Worm (Caenorhabditis elegans): ENCODE data around the gene nhr-118.

DNA sequence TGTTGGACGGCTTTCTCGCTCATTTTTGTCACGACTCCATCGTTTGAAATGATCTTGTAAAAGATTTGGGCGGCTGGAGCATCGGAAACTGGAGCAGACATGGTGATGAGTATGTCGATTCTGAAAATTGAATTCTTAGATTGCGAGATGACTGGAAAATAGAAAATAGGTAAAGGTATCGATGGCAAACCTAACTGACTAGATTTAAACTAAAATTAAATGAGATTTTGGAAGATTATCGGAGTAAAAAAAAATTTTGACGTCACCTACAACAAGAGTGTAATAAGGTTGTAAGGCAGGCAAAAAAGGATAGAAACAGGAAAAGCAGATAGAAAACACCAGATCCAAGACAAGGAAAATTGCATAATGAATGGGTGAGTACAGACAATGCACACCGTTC lies 13.9 kb downstream of the nhr-118 start, which contains the start of gene skr-14:
- TF ChIP-seq nhr-28 (tag; optimal IDR thresholded peaks at IDR 0.05), result no peak
- no peak for TF ChIP-seq ham-2 (GFP tag; optimal IDR thresholded peaks at IDR 0.05)
- no peak for TF ChIP-seq nhr-12 (tag; optimal IDR thresholded peaks at IDR 0.05)
- no peak for TF ChIP-seq sptf-1 (tag; optimal IDR thresholded peaks at IDR 0.05)
- no peak for TF ChIP-seq nhr-76 (tag; optimal IDR thresholded peaks at IDR 0.05)

Measured in whole organism, mixed stage, embryonic.